Fruit fly (Drosophila melanogaster): ENCODE results near the gene Nup205.
A peak's percentile ranks its signal among the peaks of the same experiment; 100 is the strongest.

The Nup205 gene

DNA sequence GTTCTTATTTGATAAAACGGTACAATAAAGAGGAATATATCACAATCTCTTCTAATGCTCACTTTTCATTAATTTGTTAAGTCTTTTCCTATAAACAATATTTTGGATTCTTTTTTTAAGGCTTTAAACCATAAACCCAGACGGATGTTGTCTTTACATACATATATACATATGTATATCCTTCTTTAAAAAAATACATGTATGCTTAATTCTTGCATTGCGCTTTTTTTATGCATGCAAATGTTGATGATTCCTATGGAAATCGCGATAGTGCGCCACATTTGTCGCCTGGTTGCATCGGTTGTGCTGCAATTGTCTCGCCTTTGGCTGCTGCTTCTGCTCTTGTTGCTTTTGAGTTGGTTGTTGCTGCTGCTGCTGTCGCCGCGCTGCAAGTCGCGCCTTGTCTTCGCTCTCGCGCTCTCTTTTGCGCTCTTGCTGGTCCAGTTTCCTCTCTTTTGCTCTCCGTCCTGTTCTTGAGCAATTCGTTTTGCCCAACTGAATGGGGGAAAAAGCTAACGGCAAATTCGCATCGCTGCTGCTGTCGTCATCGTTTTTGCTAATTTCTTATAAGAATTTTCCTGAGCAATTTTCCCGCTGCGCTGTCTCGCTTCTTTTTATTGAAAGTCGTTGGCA, 24.9 kb downstream of the Nup205 start (continued):
- TF ChIP-seq chinmo (GFP tag; IDR thresholded peaks at IDR 0.05; ENCODE audit: partially characterized antibody) (no peak), Jarid2 (GFP tag; optimal IDR thresholded peaks at IDR 0.05) (no peak), Aef1 (GFP tag; IDR thresholded peaks at IDR 0.05) (no peak), pb (GFP tag; optimal IDR thresholded peaks at IDR 0.05) (no peak), CG10321 (GFP tag; IDR thresholded peaks at IDR 0.05) (no peak), eve (GFP tag; optimal IDR thresholded peaks at IDR 0.05) (no peak), CG2712 (tag; optimal IDR thresholded peaks at IDR 0.05) (peak; percentile 37), D19B (GFP tag; optimal IDR thresholded peaks at IDR 0.05) (no peak), CG7745 (tag; optimal IDR thresholded peaks at IDR 0.05) (no peak), dmrt11E (tag; optimal IDR thresholded peaks at IDR 0.05) (no peak), CG3995 (GFP tag; optimal IDR thresholded peaks at IDR 0.05) (no peak), Trl (optimal IDR thresholded peaks at IDR 0.05) (peak; percentile 38 to 53), Trl (GFP tag; optimal IDR thresholded peaks at IDR 0.05) (no peak), CG10462 (GFP tag; optimal IDR thresholded peaks at IDR 0.05) (no peak), YL-1 (GFP tag; optimal IDR thresholded peaks at IDR 0.05) (no peak), CG7928 (GFP tag; optimal IDR thresholded peaks at IDR 0.05) (no peak), CG4854 (GFP tag; optimal IDR thresholded peaks at IDR 0.05) (no peak), Sry-δ (GFP tag; optimal IDR thresholded peaks at IDR 0.05) (no peak), lab (GFP tag; optimal IDR thresholded peaks at IDR 0.05) (no peak), her (GFP tag; optimal IDR thresholded peaks at IDR 0.05) (no peak), dpn (GFP tag; optimal IDR thresholded peaks at IDR 0.05) (no peak), Doc3 (GFP tag; IDR thresholded peaks at IDR 0.05; ENCODE audit: partially characterized antibody) (no peak), vvl (GFP tag; IDR thresholded peaks at IDR 0.05) (no peak), nmo (GFP tag; optimal IDR thresholded peaks at IDR 0.05) (peak; percentile 60), nerfin-2 (GFP tag; IDR thresholded peaks at IDR 0.05; ENCODE audit: partially characterized antibody) (no peak), wek (GFP tag; optimal IDR thresholded peaks at IDR 0.05) (no peak), CG6791 (GFP tag; IDR thresholded peaks at IDR 0.05; ENCODE audit: partially characterized antibody) (no peak), CG6654 (GFP tag; optimal IDR thresholded peaks at IDR 0.05) (no peak), hth (optimal IDR thresholded peaks at IDR 0.05) (no peak), CG6254 (GFP tag; optimal IDR thresholded peaks at IDR 0.05) (no peak), cas (GFP tag; IDR thresholded peaks at IDR 0.05) (no peak), CG3847 (GFP tag; IDR thresholded peaks at IDR 0.05) (no peak), Fer3 (tag; optimal IDR thresholded peaks at IDR 0.05) (no peak), sna (GFP tag; IDR thresholded peaks at IDR 0.05; ENCODE audit: partially characterized antibody) (no peak), nerfin-1 (tag; optimal IDR thresholded peaks at IDR 0.05) (peak; percentile 0), CG32772 (GFP tag; IDR thresholded peaks at IDR 0.05) (no peak), CG15514 (GFP tag; optimal IDR thresholded peaks at IDR 0.05) (no peak), cato (GFP tag; optimal IDR thresholded peaks at IDR 0.05; ENCODE audit: borderline replicate concordance) (no peak), Eip74EF (GFP tag; optimal IDR thresholded peaks at IDR 0.05) (peak in 1 of 2 experiments; percentile 7), Xbp1 (GFP tag; optimal IDR thresholded peaks at IDR 0.05) (peak; percentile 7), sug (tag; optimal IDR thresholded peaks at IDR 0.05) (no peak), CG11247 (GFP tag; IDR thresholded peaks at IDR 0.05) (no peak), CG9437 (GFP tag; optimal IDR thresholded peaks at IDR 0.05) (peak; percentile 45), CG12391 (tag; optimal IDR thresholded peaks at IDR 0.05) (peak; percentile 30), gfzf (GFP tag; optimal IDR thresholded peaks at IDR 0.05) (no peak), CG3281 (GFP tag; optimal IDR thresholded peaks at IDR 0.05) (no peak), z (GFP tag; IDR thresholded peaks at IDR 0.05) (no peak), Atf-2 (GFP tag; optimal IDR thresholded peaks at IDR 0.05) (no peak), ind (GFP tag; optimal IDR thresholded peaks at IDR 0.05) (no peak), CG7271 (tag; optimal IDR thresholded peaks at IDR 0.05) (no peak)

Measured in whole organism, embryonic.